Fruit fly (Drosophila melanogaster) whole organism, embryonic: ENCODE measurements around the gene Obp99d.

Experiments used
- Adf1 ChIP-seq: fragments of 200-800 bp; sonication (Bioruptor generic); IDR thresholded peaks from 2 replicates; pipeline ENCODE4 v1.3.6; 2022; ENCODE audit warnings: missing biosample characterization, missing genetic modification characterization
- Atf3 ChIP-seq: fragments of 200-800 bp; sonication (Bioruptor generic); optimal IDR thresholded peaks from 3 replicates; lab custom pipeline; 2016; ENCODE audit warnings: missing biosample characterization, missing genetic modification characterization
- CG1024 ChIP-seq: fragments of 200-800 bp; sonication (Bioruptor generic); IDR thresholded peaks from 2 replicates; pipeline ENCODE4 v1.3.6; 2022; ENCODE audit warnings: missing biosample characterization, missing genetic modification characterization
- CG11504 ChIP-seq: fragments of 200-800 bp; sonication (Bioruptor generic); optimal IDR thresholded peaks from 3 replicates; lab custom pipeline; 2019; ENCODE audit warnings: missing biosample characterization, mild to moderate bottlenecking, missing genetic modification characterization, moderate library complexity
- CG14667 ChIP-seq: fragments of 200-800 bp; sonication (Bioruptor generic); IDR thresholded peaks from 2 replicates; pipeline ENCODE4 v1.3.6; 2022; ENCODE audit warnings: missing biosample characterization, missing genetic modification characterization
- CG15011 ChIP-seq: fragments of 200-800 bp; sonication (Bioruptor generic); optimal IDR thresholded peaks from 3 replicates; lab custom pipeline; 2018; ENCODE audit warnings: missing biosample characterization, mild to moderate bottlenecking, missing genetic modification characterization
- CG1603 ChIP-seq: fragments of 200-800 bp; sonication (Bioruptor generic); optimal IDR thresholded peaks from 2 replicates; lab custom pipeline; 2019; ENCODE audit warnings: missing biosample characterization, mild to moderate bottlenecking, missing genetic modification characterization, moderate library complexity
- CG17328 ChIP-seq: fragments of 200-800 bp; sonication (Bioruptor generic); IDR thresholded peaks from 2 replicates; pipeline ENCODE4 v1.3.6; 2022; ENCODE audit warnings: missing biosample characterization, missing genetic modification characterization
- CG2202 ChIP-seq: fragments of 200-800 bp; sonication (Bioruptor generic); optimal IDR thresholded peaks from 2 replicates; lab custom pipeline; 2018; ENCODE audit warnings: missing biosample characterization, mild to moderate bottlenecking, missing genetic modification characterization
- CG30403 ChIP-seq: fragments of 200-800 bp; sonication (Bioruptor generic); optimal IDR thresholded peaks from 3 replicates; lab custom pipeline; 2016; ENCODE audit warnings: missing biosample characterization, missing genetic modification characterization
- CG3407 ChIP-seq: fragments of 200-800 bp; sonication (Bioruptor generic); optimal IDR thresholded peaks from 2 replicates; lab custom pipeline; 2018; ENCODE audit warnings: missing biosample characterization, mild to moderate bottlenecking, missing genetic modification characterization
- CG34376 ChIP-seq: fragments of 200-800 bp; sonication (Bioruptor generic); optimal IDR thresholded peaks from 2 replicates; lab custom pipeline; 2018; ENCODE audit warnings: missing biosample characterization, mild to moderate bottlenecking, missing genetic modification characterization
- CG4360 ChIP-seq: fragments of 200-800 bp; sonication (Bioruptor generic); IDR thresholded peaks from 2 replicates; pipeline ENCODE4 v1.3.6; 2022; ENCODE audit warnings: missing biosample characterization, missing genetic modification characterization
- CG5245 ChIP-seq: fragments of 200-800 bp; sonication (Bioruptor generic); optimal IDR thresholded peaks from 3 replicates; lab custom pipeline; 2016; ENCODE audit warnings: missing biosample characterization, missing genetic modification characterization
- CG6175 ChIP-seq: fragments of 200-800 bp; sonication (Bioruptor generic); IDR thresholded peaks from 3 replicates; pipeline ENCODE4 v1.3.6; 2022; ENCODE audit warnings: missing biosample characterization, missing genetic modification characterization
- CG6254 ChIP-seq: fragments of 200-800 bp; sonication (Bioruptor generic); optimal IDR thresholded peaks from 3 replicates; lab custom pipeline; 2017; ENCODE audit warnings: mild to moderate bottlenecking, missing biosample characterization, missing genetic modification reagents, missing genetic modification characterization
- CG7839 ChIP-seq: fragments of 200-800 bp; sonication (Bioruptor generic); optimal IDR thresholded peaks from 3 replicates; lab custom pipeline; 2018; ENCODE audit warnings: missing biosample characterization, mild to moderate bottlenecking, missing genetic modification characterization, moderate library complexity
- CG9797 ChIP-seq: fragments of 200-800 bp; sonication (Bioruptor generic); optimal IDR thresholded peaks from 3 replicates; lab custom pipeline; 2018; ENCODE audit warnings: missing biosample characterization, mild to moderate bottlenecking, missing genetic modification characterization
- Dbx ChIP-seq: fragments of 200-800 bp; sonication (Bioruptor generic); IDR thresholded peaks from 3 replicates; pipeline ENCODE4 v1.3.6; 2022; ENCODE audit warnings: missing biosample characterization, missing genetic modification characterization
- Drgx ChIP-seq: fragments of 200-800 bp; sonication (Bioruptor generic); IDR thresholded peaks from 2 replicates; pipeline ENCODE4 v1.3.6; 2022; ENCODE audit warnings: missing biosample characterization, missing genetic modification characterization
- HLH3B ChIP-seq: fragments of 200-800 bp; sonication (Bioruptor generic); IDR thresholded peaks from 2 replicates; pipeline ENCODE4 v1.3.6; 2022; ENCODE audit warnings: missing biosample characterization, missing genetic modification characterization
- HLHmδ ChIP-seq: fragments of 200-800 bp; sonication (Bioruptor generic); optimal IDR thresholded peaks from 2 replicates; lab custom pipeline; 2018; ENCODE audit warnings: missing biosample characterization, mild to moderate bottlenecking, missing genetic modification characterization, moderate library complexity
- Hr51 ChIP-seq, 2 experiments: fragments of 200-800 bp; sonication (Bioruptor generic); optimal IDR thresholded peaks; 2 replicates in 1 of 2; 3 replicates in 1 of 2; lab custom pipeline; 2016 to 2018; ENCODE audit warnings: missing biosample characterization in 2 of 2, missing genetic modification characterization in 2 of 2, mild to moderate bottlenecking in 1 of 2, moderate library complexity in 1 of 2
- Oaz ChIP-seq: fragments of 200-800 bp; sonication (Bioruptor generic); IDR thresholded peaks from 2 replicates; pipeline ENCODE4 v1.3.6; 2022; ENCODE audit warnings: missing biosample characterization, missing genetic modification characterization
- Sox102F ChIP-seq: fragments of 200-800 bp; sonication (Bioruptor generic); optimal IDR thresholded peaks from 2 replicates; lab custom pipeline; 2018; ENCODE audit warnings: missing biosample characterization, mild to moderate bottlenecking, missing genetic modification characterization, moderate library complexity
- al ChIP-seq: fragments of 200-800 bp; sonication (Bioruptor generic); IDR thresholded peaks from 2 replicates; pipeline ENCODE4 v1.3.6; 2022; ENCODE audit warnings: missing biosample characterization, missing genetic modification characterization
- ase ChIP-seq: fragments of 200-800 bp; sonication (Bioruptor generic); IDR thresholded peaks from 3 replicates; pipeline ENCODE4 v1.3.6; 2022; ENCODE audit warnings: missing biosample characterization, missing genetic modification characterization
- bowl ChIP-seq: fragments of 200-800 bp; sonication (Bioruptor generic); IDR thresholded peaks from 2 replicates; pipeline ENCODE4 v1.3.6; 2022; ENCODE audit warnings: missing biosample characterization, missing genetic modification characterization
- chif ChIP-seq, 2 experiments: fragments of 200-800 bp; sonication (Bioruptor generic); optimal IDR thresholded peaks; 3 replicates each; lab custom pipeline; 2016; ENCODE audit warnings: missing biosample characterization in 2 of 2, missing genetic modification characterization in 2 of 2
- crol ChIP-seq: fragments of 200-800 bp; sonication (Bioruptor generic); IDR thresholded peaks from 2 replicates; pipeline ENCODE4 v1.3.6; 2022; ENCODE audit warnings: missing biosample characterization, missing genetic modification characterization
- dan ChIP-seq: fragments of 200-800 bp; sonication (Bioruptor generic); IDR thresholded peaks from 2 replicates; pipeline ENCODE4 v1.3.6; 2022; ENCODE audit warnings: missing biosample characterization, missing genetic modification characterization
- disco-r ChIP-seq: fragments of 200-800 bp; sonication (Bioruptor generic); optimal IDR thresholded peaks from 2 replicates; lab custom pipeline; 2016; ENCODE audit warnings: missing biosample characterization, missing genetic modification characterization
- dysf ChIP-seq: fragments of 200-800 bp; sonication (Bioruptor generic); IDR thresholded peaks from 3 replicates; pipeline ENCODE4 v1.3.6; 2022; ENCODE audit warnings: missing biosample characterization, missing genetic modification characterization
- ewg ChIP-seq: fragments of 200-800 bp; sonication (Bioruptor generic); optimal IDR thresholded peaks from 3 replicates; lab custom pipeline; 2017; ENCODE audit warnings: mild to moderate bottlenecking, missing biosample characterization, missing genetic modification reagents, missing genetic modification characterization
- gcm2 ChIP-seq: fragments of 200-800 bp; sonication (Bioruptor generic); optimal IDR thresholded peaks from 2 replicates; lab custom pipeline; 2016; ENCODE audit warnings: missing biosample characterization, missing genetic modification characterization
- hkb ChIP-seq, 2 experiments: fragments of 200-800 bp in 1 of 2; fragments of >200 bp in 1 of 2; sonication (Bioruptor generic) in 1 of 2; IDR thresholded peaks in 1 of 2; optimal IDR thresholded peaks in 1 of 2; 2 replicates each; pipeline versions ENCODE4 v1.3.6 to Lab custom; 2017 to 2022; ENCODE audit warnings: missing biosample characterization in 1 of 2, missing genetic modification characterization in 1 of 2
- luna ChIP-seq: fragments of 200-800 bp; sonication (Bioruptor generic); optimal IDR thresholded peaks from 2 replicates; lab custom pipeline; 2016; ENCODE audit warnings: missing biosample characterization, missing genetic modification characterization
- pan ChIP-seq, 4 experiments: fragments of >200 bp in 3 of 4; fragments of 200-800 bp in 1 of 4; sonication (Bioruptor generic) in 1 of 4; optimal IDR thresholded peaks in 3 of 4; IDR thresholded peaks in 1 of 4; 2 replicates each; pipeline versions ENCODE4 v1.3.6 to Lab custom; 2017 to 2022; ENCODE audit warnings: missing biosample characterization in 2 of 4, missing genetic modification characterization in 2 of 4, mixed read lengths in 1 of 4
- peb ChIP-seq: fragments of 200-800 bp; sonication (Bioruptor generic); IDR thresholded peaks from 2 replicates; pipeline ENCODE4 v1.3.6; 2022; ENCODE audit warnings: missing biosample characterization, missing genetic modification characterization
- pho ChIP-seq: fragments of 200-800 bp; sonication (Bioruptor generic); optimal IDR thresholded peaks from 2 replicates; lab custom pipeline; 2016; ENCODE audit warnings: missing biosample characterization, missing genetic modification characterization
- row ChIP-seq: fragments of 200-800 bp; sonication (Bioruptor generic); IDR thresholded peaks from 3 replicates; pipeline ENCODE4 v1.3.6; 2022; ENCODE audit warnings: missing biosample characterization, missing genetic modification characterization
- sc ChIP-seq, 3 experiments: fragments of >200 bp in 2 of 3; fragments of 200-800 bp in 1 of 3; sonication (Bioruptor generic) in 1 of 3; optimal IDR thresholded peaks; 2 replicates in 2 of 3; 3 replicates in 1 of 3; lab custom pipeline; 2017; ENCODE audit warnings: mild to moderate bottlenecking in 1 of 3, missing biosample characterization in 1 of 3, missing genetic modification characterization in 1 of 3, missing genetic modification reagents in 1 of 3
- schlank ChIP-seq: fragments of 200-800 bp; sonication (Bioruptor generic); optimal IDR thresholded peaks from 2 replicates; lab custom pipeline; 2018; ENCODE audit warnings: missing biosample characterization, mild to moderate bottlenecking, missing genetic modification characterization
- slbo ChIP-seq: fragments of 200-800 bp; sonication (Bioruptor generic); IDR thresholded peaks from 2 replicates; pipeline ENCODE4 v1.3.6; 2022; ENCODE audit warnings: missing biosample characterization, missing genetic modification characterization
- tgo ChIP-seq: fragments of 200-800 bp; sonication (Bioruptor generic); IDR thresholded peaks from 3 replicates; pipeline ENCODE4 v1.3.6; 2022; ENCODE audit warnings: missing biosample characterization, missing genetic modification characterization
- trh ChIP-seq: fragments of 200-800 bp; sonication (Bioruptor generic); optimal IDR thresholded peaks from 2 replicates; lab custom pipeline; 2016; ENCODE audit warnings: missing biosample characterization, missing genetic modification characterization
- vvl ChIP-seq: fragments of 200-800 bp; sonication (Bioruptor generic); IDR thresholded peaks from 2 replicates; pipeline ENCODE4 v1.3.6; 2022; ENCODE audit warnings: missing biosample characterization, missing genetic modification characterization
- zen ChIP-seq: fragments of 200-800 bp; sonication (Bioruptor generic); optimal IDR thresholded peaks from 3 replicates; lab custom pipeline; 2018; ENCODE audit warnings: missing biosample characterization, mild to moderate bottlenecking, missing genetic modification characterization, moderate library complexity

Obp99d gene

DNA sequence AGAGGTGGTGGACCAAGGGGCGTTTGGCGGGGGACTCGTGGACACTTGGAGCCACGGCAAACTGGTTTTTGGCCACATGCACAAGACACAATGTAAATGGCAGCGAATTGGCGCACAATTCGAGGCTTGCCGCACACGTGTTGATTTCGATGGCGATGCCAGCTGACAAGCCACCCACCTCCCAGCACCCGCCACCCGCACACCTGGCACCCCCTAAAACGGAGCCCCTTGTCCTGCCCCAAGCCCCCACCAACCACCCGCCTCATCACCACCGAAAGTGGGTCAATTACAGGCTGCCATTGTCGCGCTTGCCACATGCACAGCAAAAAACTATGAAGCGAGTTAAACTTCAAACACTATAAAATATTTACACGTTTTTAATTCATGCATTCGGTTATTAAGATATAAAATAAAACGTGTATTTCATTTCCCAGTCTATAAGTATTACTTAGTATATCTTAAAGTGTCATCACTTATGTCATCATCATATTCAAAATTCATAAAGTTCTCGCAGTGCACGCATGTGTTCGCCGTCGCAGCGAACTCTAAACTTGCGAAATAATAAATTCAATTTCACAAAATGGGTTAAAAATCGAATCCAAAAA is 43.9 kb downstream of the Obp99d start (continued):
- TF ChIP-seq peb (no peak), ewg (no peak), CG9797 (GFP tag; lab: Kevin White, UChicago) (no peak), slbo (GFP tag; lab: Robert Waterston, UW) (peak; percentile 43), bowl (GFP tag; lab: Robert Waterston, UW) (no peak), Adf1 (GFP tag; lab: Robert Waterston, UW) (no peak), CG6254 (GFP tag; lab: Kevin White, UChicago) (no peak), gcm2 (GFP tag; lab: Kevin White, UChicago) (no peak), CG2202 (tag; lab: Kevin White, UChicago) (no peak), CG14667 (GFP tag; lab: Robert Waterston, UW) (no peak), al (GFP tag; lab: Robert Waterston, UW) (no peak), schlank (tag; lab: Kevin White, UChicago) (no peak), CG3407 (no peak), CG1024 (GFP tag; lab: Robert Waterston, UW) (no peak), CG7839 (tag; lab: Kevin White, UChicago) (peak; percentile 33), disco-r (GFP tag; lab: Kevin White, UChicago) (no peak), CG15011 (no peak), crol (GFP tag; lab: Robert Waterston, UW) (peak; percentile 81), HLHmδ (GFP tag; lab: Kevin White, UChicago) (no peak), CG4360 (GFP tag; lab: Robert Waterston, UW) (no peak), Drgx (GFP tag; lab: Robert Waterston, UW) (peak; percentile 78), CG17328 (GFP tag; lab: Robert Waterston, UW) (0 out of 2 replicates have a peak, but pooled peaks have one; percentile 35), Atf3 (no peak), zen (no peak), vvl (GFP tag; lab: Robert Waterston, UW) (peak; percentile 49; the same call in 1 of the 2 replicates), row (peak; percentile 53), chif (GFP tag; optimal IDR thresholded peaks at IDR 0.05; lab: Kevin White, UChicago) (no peak), CG5245 (GFP tag; lab: Kevin White, UChicago) (no peak), CG30403 (GFP tag; lab: Kevin White, UChicago) (peak; percentile 31), ase (GFP tag; lab: Robert Waterston, UW) (no peak), Oaz (0 out of 2 replicates have a peak, but pooled peaks have one; percentile 25), HLH3B (GFP tag; lab: Robert Waterston, UW) (peak; percentile 22; the same call in 1 of the 2 replicates), sc (optimal IDR thresholded peaks at IDR 0.05; lab: Kevin White, UChicago) (no peak), sc (GFP tag; optimal IDR thresholded peaks at IDR 0.05; lab: Kevin White, UChicago) (no peak), pho (GFP tag; lab: Kevin White, UChicago) (no peak), Sox102F (GFP tag; lab: Kevin White, UChicago) (peak; percentile 26), tgo (GFP tag; lab: Robert Waterston, UW) (peak; percentile 25; the same call in 1 of the 3 replicates), dan (GFP tag; lab: Robert Waterston, UW) (0 out of 2 replicates have a peak, but pooled peaks have one; percentile 4), CG1603 (peak; percentile 22), pan (optimal IDR thresholded peaks at IDR 0.05; lab: Kevin White, UChicago) (no peak), pan (GFP tag; optimal IDR thresholded peaks at IDR 0.05 in 1 of 2, IDR thresholded peaks at IDR 0.05 in 1 of 2) (no peak), trh (GFP tag; lab: Kevin White, UChicago) (no peak), Dbx (no peak), dysf (0 out of 3 replicates have a peak, but pooled peaks have one; percentile 8), CG11504 (tag; lab: Kevin White, UChicago) (peak; percentile 31), CG6175 (GFP tag; lab: Robert Waterston, UW) (0 out of 3 replicates have a peak, but pooled peaks have one; percentile 35), CG34376 (no peak), luna (GFP tag; lab: Kevin White, UChicago) (no peak), Hr51 (GFP tag; optimal IDR thresholded peaks at IDR 0.05; lab: Kevin White, UChicago) (peak in 1 of 2 experiments; percentile 39), hkb (optimal IDR thresholded peaks at IDR 0.05; lab: Kevin White, UChicago) (no peak), hkb (GFP tag; IDR thresholded peaks at IDR 0.05; lab: Robert Waterston, UW) (0 out of 2 replicates have a peak, but pooled peaks have one; percentile 20)
- TF ChIP-seq, all 482 proteins: peak for 27
